Worm (Caenorhabditis elegans) whole organism, L1 larva: ENCODE data around the gene hsp-3.

Experiments used
- C04F5.9 ChIP-seq: sonication (generic microtip); optimal IDR thresholded peaks from 2 replicates; lab custom pipeline; 2016; ENCODE audit warnings: missing genetic modification characterization, missing compliant biosample characterization
- C16A3.4 ChIP-seq: fragments of 150-350 bp; optimal IDR thresholded peaks from 2 replicates; lab custom pipeline; 2014; ENCODE audit warnings: missing biosample characterization, missing genetic modification characterization
- aha-1 ChIP-seq: fragments of 150-350 bp; optimal IDR thresholded peaks from 2 replicates; lab custom pipeline; 2014; ENCODE audit warnings: missing biosample characterization, missing genetic modification characterization
- blmp-1 ChIP-seq: fragments of 150-350 bp; optimal IDR thresholded peaks from 2 replicates; lab custom pipeline; 2014; ENCODE audit warnings: missing biosample characterization, missing genetic modification characterization
- ceh-82 ChIP-seq, 3 experiments: fragments of 150-350 bp in 1 of 3; sonication (generic microtip) in 2 of 3; optimal IDR thresholded peaks; 2 replicates each; lab custom pipeline; 2014 to 2017; ENCODE audit warnings: missing biosample characterization in 3 of 3, missing genetic modification characterization in 3 of 3
- ceh-88 ChIP-seq: fragments of 200-800 bp; sonication (Bioruptor generic); IDR thresholded peaks from 2 replicates; pipeline ENCODE4 v1.3.6; 2022; ENCODE audit warnings: missing genetic modification characterization, missing compliant biosample characterization
- ces-1 ChIP-seq: fragments of 150-350 bp; optimal IDR thresholded peaks from 2 replicates; lab custom pipeline; 2014; ENCODE audit warnings: missing biosample characterization, missing genetic modification reagents, missing genetic modification characterization
- efl-1 ChIP-seq, 4 experiments: fragments of 150-350 bp; optimal IDR thresholded peaks in 3 of 4; peaks in 1 of 4; 1 replicate in 1 of 4; 2 replicates in 3 of 4; lab custom pipeline; 2014; ENCODE audit warnings: missing biosample characterization in 2 of 4, missing genetic modification characterization in 2 of 4, missing genetic modification reagents in 2 of 4
- efl-3 ChIP-seq: fragments of 200-800 bp; sonication (Bioruptor generic); optimal IDR thresholded peaks from 2 replicates; lab custom pipeline; 2018; ENCODE audit warnings: mild to moderate bottlenecking, missing genetic modification characterization, missing compliant biosample characterization
- egl-13 ChIP-seq: sonication (generic microtip); optimal IDR thresholded peaks from 2 replicates; lab custom pipeline; 2016; ENCODE audit warnings: missing genotype, missing genetic modification reagents, missing genetic modification characterization, missing compliant biosample characterization
- elt-2 ChIP-seq: sonication (generic microtip); optimal IDR thresholded peaks from 2 replicates; lab custom pipeline; 2016; ENCODE audit warnings: missing genetic modification characterization, mild to moderate bottlenecking, inconsistent platforms, missing compliant biosample characterization, missing genetic modification reagents
- elt-3 ChIP-seq, 6 experiments: fragments of 150-350 bp in 1 of 6; sonication (generic microtip); optimal IDR thresholded peaks; 2 replicates each; lab custom pipeline; 2017 to 2018; ENCODE audit warnings: missing biosample characterization in 6 of 6, missing genetic modification characterization in 6 of 6, inconsistent platforms in 1 of 6
- fkh-10 ChIP-seq: sonication (generic microtip); optimal IDR thresholded peaks from 2 replicates; lab custom pipeline; 2017; ENCODE audit warnings: missing biosample characterization, missing genetic modification reagents, missing genetic modification characterization
- grh-1 ChIP-seq: fragments of 200-800 bp; sonication (Bioruptor generic); IDR thresholded peaks from 2 replicates; pipeline ENCODE4 v1.3.6; 2022; ENCODE audit warnings: missing genetic modification reagents, missing genetic modification characterization, missing compliant biosample characterization
- hlh-17 ChIP-seq: fragments of 200-800 bp; sonication (Bioruptor generic); optimal IDR thresholded peaks from 2 replicates; lab custom pipeline; 2018; ENCODE audit warnings: missing genetic modification characterization, mild to moderate bottlenecking, missing compliant biosample characterization, moderate library complexity, borderline replicate concordance
- isw-1 ChIP-seq: fragments of 200-800 bp; sonication (Bioruptor generic); IDR thresholded peaks from 2 replicates; pipeline ENCODE4 v1.3.6; 2022; ENCODE audit warnings: missing genetic modification characterization, missing compliant biosample characterization
- jun-1 ChIP-seq: fragments of 150-350 bp; optimal IDR thresholded peaks from 2 replicates; lab custom pipeline; 2014; ENCODE audit warnings: missing biosample characterization, missing genetic modification reagents, missing genetic modification characterization
- lin-14 ChIP-seq: fragments of 200-800 bp; sonication (Bioruptor generic); optimal IDR thresholded peaks from 2 replicates; lab custom pipeline; 2018; ENCODE audit warnings: mild to moderate bottlenecking, missing genetic modification characterization, moderate library complexity, missing compliant biosample characterization
- lin-15B ChIP-seq: fragments of 150-350 bp; sonication (generic microtip); optimal IDR thresholded peaks from 3 replicates; lab custom pipeline; 2014; ENCODE audit warnings: missing biosample characterization, missing genetic modification characterization
- lin-35 ChIP-seq, 2 experiments: fragments of 150-350 bp; optimal IDR thresholded peaks; 2 replicates each; lab custom pipeline; 2014; ENCODE audit warnings: missing biosample characterization in 2 of 2, missing genetic modification characterization in 2 of 2, missing genetic modification reagents in 2 of 2
- lin-39 ChIP-seq: fragments of 150-350 bp; optimal IDR thresholded peaks from 2 replicates; lab custom pipeline; 2014; ENCODE audit warnings: missing biosample characterization, missing genetic modification reagents, missing genetic modification characterization
- lir-3 ChIP-seq: sonication (generic microtip); optimal IDR thresholded peaks from 2 replicates; lab custom pipeline; 2016; ENCODE audit warnings: mild to moderate bottlenecking, missing genetic modification characterization, moderate library complexity, missing compliant biosample characterization; ENCODE audit not compliant: poor library complexity
- lsy-2 ChIP-seq, 2 experiments: fragments of 150-350 bp; optimal IDR thresholded peaks; 2 replicates each; lab custom pipeline; 2014; ENCODE audit warnings: missing biosample characterization in 2 of 2, missing genetic modification characterization in 2 of 2
- mab-9 ChIP-seq: fragments of 200-800 bp; sonication (Bioruptor generic); IDR thresholded peaks from 2 replicates; pipeline ENCODE4 v1.3.6; 2022; ENCODE audit warnings: missing genetic modification reagents, missing genetic modification characterization, missing compliant biosample characterization
- mdl-1 ChIP-seq, 2 experiments: fragments of 150-350 bp; optimal IDR thresholded peaks; 2 replicates each; lab custom pipeline; 2014 to 2017; ENCODE audit warnings: missing biosample characterization in 2 of 2, missing genetic modification characterization in 2 of 2, inconsistent platforms in 1 of 2
- mef-2 ChIP-seq: fragments of 150-350 bp; optimal IDR thresholded peaks from 2 replicates; lab custom pipeline; 2014; ENCODE audit warnings: missing biosample characterization, missing genetic modification characterization
- nhr-11 ChIP-seq: fragments of 150-350 bp; optimal IDR thresholded peaks from 2 replicates; lab custom pipeline; 2014; ENCODE audit warnings: missing biosample characterization, missing genetic modification characterization
- nhr-12 ChIP-seq: sonication (generic microtip); optimal IDR thresholded peaks from 2 replicates; lab custom pipeline; 2017; ENCODE audit warnings: missing biosample characterization, missing genetic modification characterization
- nhr-19 ChIP-seq: fragments of 200-800 bp; sonication (Bioruptor generic); conservative IDR thresholded peaks from 2 replicates; pipeline ENCODE4 v1.3.6; 2022; ENCODE audit warnings: missing genetic modification characterization, missing compliant biosample characterization
- nhr-20 ChIP-seq: sonication (generic microtip); optimal IDR thresholded peaks from 2 replicates; lab custom pipeline; 2016; ENCODE audit warnings: mild to moderate bottlenecking, missing genetic modification characterization, missing compliant biosample characterization
- nhr-47 ChIP-seq: sonication (generic microtip); optimal IDR thresholded peaks from 2 replicates; lab custom pipeline; 2016; ENCODE audit warnings: mild to moderate bottlenecking, missing genetic modification characterization, moderate library complexity, missing compliant biosample characterization
- nhr-71 ChIP-seq: sonication (generic microtip); optimal IDR thresholded peaks from 2 replicates; lab custom pipeline; 2016; ENCODE audit warnings: mild to moderate bottlenecking, missing genetic modification characterization, moderate library complexity, missing compliant biosample characterization
- nhr-76 ChIP-seq: sonication (generic microtip); optimal IDR thresholded peaks from 2 replicates; lab custom pipeline; 2017; ENCODE audit warnings: missing biosample characterization, missing genetic modification characterization
- nhr-84 ChIP-seq: sonication (generic microtip); optimal IDR thresholded peaks from 2 replicates; lab custom pipeline; 2017; ENCODE audit warnings: missing biosample characterization, missing genetic modification characterization
- nhr-90 ChIP-seq: sonication (generic microtip); optimal IDR thresholded peaks from 2 replicates; lab custom pipeline; 2016; ENCODE audit warnings: mild to moderate bottlenecking, missing genetic modification characterization, missing compliant biosample characterization; ENCODE audit not compliant: poor library complexity
- pag-3 ChIP-seq: sonication (generic microtip); optimal IDR thresholded peaks from 2 replicates; lab custom pipeline; 2017; ENCODE audit warnings: missing genetic modification characterization, mild to moderate bottlenecking, missing compliant biosample characterization, antibody characterized with exemption, borderline replicate concordance; ENCODE audit not compliant: insufficient read depth
- rnt-1 ChIP-seq: sonication (generic microtip); optimal IDR thresholded peaks from 2 replicates; lab custom pipeline; 2016; ENCODE audit warnings: mild to moderate bottlenecking, missing genetic modification characterization, moderate library complexity, missing compliant biosample characterization
- snpc-4 ChIP-seq: fragments of 150-350 bp; optimal IDR thresholded peaks from 2 replicates; lab custom pipeline; 2014; ENCODE audit warnings: missing biosample characterization, missing genetic modification characterization
- snu-23 ChIP-seq: sonication (generic microtip); optimal IDR thresholded peaks from 2 replicates; lab custom pipeline; 2016; ENCODE audit warnings: missing genetic modification characterization, missing compliant biosample characterization
- sup-37 ChIP-seq: fragments of 200-800 bp; sonication (Bioruptor generic); optimal IDR thresholded peaks from 2 replicates; lab custom pipeline; 2018; ENCODE audit warnings: mild to moderate bottlenecking, missing genetic modification characterization, missing compliant biosample characterization
- unc-30 ChIP-seq: sonication (generic microtip); optimal IDR thresholded peaks from 2 replicates; lab custom pipeline; 2017; ENCODE audit warnings: missing biosample characterization, missing genetic modification characterization
- unc-98 ChIP-seq: fragments of 200-800 bp; sonication (Bioruptor generic); IDR thresholded peaks from 2 replicates; pipeline ENCODE4 v1.3.6; 2022; ENCODE audit warnings: missing genetic modification characterization, missing compliant biosample characterization
- vab-15 ChIP-seq: sonication (generic microtip); optimal IDR thresholded peaks from 2 replicates; lab custom pipeline; 2017; ENCODE audit warnings: missing genotype, mild to moderate bottlenecking, missing genetic modification characterization, missing compliant biosample characterization
- zip-4 ChIP-seq: fragments of 200-800 bp; sonication (Bioruptor generic); optimal IDR thresholded peaks from 2 replicates; lab custom pipeline; 2018; ENCODE audit warnings: mild to moderate bottlenecking, missing genetic modification characterization, moderate library complexity, missing compliant biosample characterization
- ztf-4 ChIP-seq: fragments of 150-350 bp; optimal IDR thresholded peaks from 2 replicates; lab custom pipeline; 2014; ENCODE audit warnings: missing biosample characterization, missing genetic modification characterization

The hsp-3 gene

ce11 chrX:6085824-6086223, 6.1 kb downstream of the hsp-3 start, which contains the start of gene C45B2.1:
Gene C45B2.1, plus strand, starts transcription at chrX:6086124.
- TF ChIP-seq blmp-1 (tag; lab: Kevin White, UChicago) (no peak), snu-23 (GFP tag; lab: Kevin White, UChicago) (no peak), nhr-76 (tag; lab: Kevin White, UChicago) (no peak), vab-15 (tag; lab: Kevin White, UChicago) (no peak), egl-13 (tag; lab: Kevin White, UChicago) (no peak), lir-3 (tag; lab: Kevin White, UChicago) (no peak)

- TF ChIP-seq vab-15 (tag; lab: Kevin White, UChicago): no peak
- no peak for TF ChIP-seq ztf-4 (tag; lab: Kevin White, UChicago)
- TF ChIP-seq rnt-1 (tag; lab: Kevin White, UChicago): no peak
- no peak for TF ChIP-seq snu-23 (GFP tag; lab: Kevin White, UChicago)
- no peak for TF ChIP-seq unc-98 (GFP tag; lab: Robert Waterston, UW)
- TF ChIP-seq nhr-47: no peak
- TF ChIP-seq grh-1 (GFP tag; lab: Robert Waterston, UW): no peak
- TF ChIP-seq lsy-2 (tag; optimal IDR thresholded peaks at IDR 0.05; lab: Kevin White, UChicago): no peak
- TF ChIP-seq ceh-82 (tag; optimal IDR thresholded peaks at IDR 0.05; lab: Kevin White, UChicago): no peak
- no peak for TF ChIP-seq efl-3 (GFP tag; lab: Kevin White, UChicago)
Observed at ce11 chrX:6084439-6084838, 7.5 kb downstream of the hsp-3 start, which contains the start of gene C45B2.2. Gene C45B2.2, plus strand, starts transcription at chrX:6084739.

ce11 chrX:6082660-6083059, 9.3 kb downstream of the hsp-3 start, which contains the start of gene C45B2.3:
Gene C45B2.3, plus strand, starts transcription at chrX:6082960.
- TF ChIP-seq nhr-84 (tag; lab: Kevin White, UChicago) (no peak), C04F5.9 (no peak), mab-9 (no peak), sup-37 (GFP tag; lab: Kevin White, UChicago) (no peak), lin-39 (tag; lab: Kevin White, UChicago) (no peak), fkh-10 (GFP tag; lab: Kevin White, UChicago) (no peak), lin-15B (tag; lab: Kevin White, UChicago) (no peak), ceh-82 (tag; optimal IDR thresholded peaks at IDR 0.05; lab: Kevin White, UChicago) (no peak), snpc-4 (no peak), mdl-1 (tag; optimal IDR thresholded peaks at IDR 0.05; lab: Kevin White, UChicago) (no peak), nhr-19 (GFP tag; lab: Robert Waterston, UW) (no peak), ceh-88 (GFP tag; lab: Robert Waterston, UW) (no peak), ces-1 (no peak), nhr-71 (tag; lab: Kevin White, UChicago) (no peak), mef-2 (no peak), zip-4 (GFP tag; lab: Kevin White, UChicago) (no peak), unc-30 (tag; lab: Kevin White, UChicago) (no peak), isw-1 (GFP tag; lab: Robert Waterston, UW) (no peak)

- TF ChIP-seq elt-3 (tag; optimal IDR thresholded peaks at IDR 0.05; lab: Kevin White, UChicago) (peak in 3 of 6 experiments; percentile 41 to 72 (median 66)), hlh-17 (GFP tag; lab: Kevin White, UChicago) (no peak), nhr-12 (tag; lab: Kevin White, UChicago) (no peak), egl-13 (tag; lab: Kevin White, UChicago) (no peak), lin-39 (tag; lab: Kevin White, UChicago) (no peak), C16A3.4 (tag; lab: Kevin White, UChicago) (no peak), efl-1 (optimal IDR thresholded peaks at IDR 0.05; lab: Kevin White, UChicago) (no peak), efl-1 (GFP tag; optimal IDR thresholded peaks at IDR 0.05 in 1 of 2; lab: Kevin White, UChicago) (no peak), nhr-90 (tag; lab: Kevin White, UChicago) (no peak), aha-1 (no peak), nhr-71 (tag; lab: Kevin White, UChicago) (no peak), blmp-1 (tag; lab: Kevin White, UChicago) (peak; percentile 44), elt-2 (tag; lab: Kevin White, UChicago) (peak; percentile 38), lin-14 (GFP tag; lab: Kevin White, UChicago) (peak; percentile 48), unc-98 (GFP tag; lab: Robert Waterston, UW) (no peak), nhr-20 (peak; percentile 15), rnt-1 (tag; lab: Kevin White, UChicago) (no peak), jun-1 (tag; lab: Kevin White, UChicago) (no peak), lin-15B (tag; lab: Kevin White, UChicago) (no peak), fkh-10 (GFP tag; lab: Kevin White, UChicago) (no peak), pag-3 (tag; lab: Kevin White, UChicago) (no peak), lin-35 (GFP tag; optimal IDR thresholded peaks at IDR 0.05; lab: Kevin White, UChicago) (peak in 1 of 2 experiments; percentile 14), nhr-11 (no peak)
Observed at ce11 chrX:6081793-6082192, 10.1 kb downstream of the hsp-3 start.
